Fruit fly (Drosophila melanogaster) whole organism, embryonic: ENCODE measurements around the gene eys.

Experiments
- Abd-B ChIP-seq: fragments of 200-800 bp; sonication (Bioruptor generic); optimal IDR thresholded peaks from 2 replicates; lab custom pipeline; 2018; ENCODE audit warnings: missing biosample characterization, mild to moderate bottlenecking, missing genetic modification characterization, moderate library complexity
- C15 ChIP-seq: fragments of 200-800 bp; sonication (Bioruptor generic); IDR thresholded peaks from 3 replicates; pipeline ENCODE4 v1.3.6; 2022; ENCODE audit warnings: missing biosample characterization, missing genetic modification characterization
- CG10147 ChIP-seq: fragments of 200-800 bp; sonication (Bioruptor generic); optimal IDR thresholded peaks from 2 replicates; lab custom pipeline; 2019; ENCODE audit warnings: missing biosample characterization, mild to moderate bottlenecking, missing genetic modification characterization, moderate library complexity
- CG10979 ChIP-seq: fragments of 200-800 bp; sonication (Bioruptor generic); optimal IDR thresholded peaks from 2 replicates; lab custom pipeline; 2018; ENCODE audit warnings: missing biosample characterization, mild to moderate bottlenecking, missing genetic modification characterization, moderate library complexity
- CG11504 ChIP-seq: fragments of 200-800 bp; sonication (Bioruptor generic); optimal IDR thresholded peaks from 3 replicates; lab custom pipeline; 2019; ENCODE audit warnings: missing biosample characterization, mild to moderate bottlenecking, missing genetic modification characterization, moderate library complexity
- CG14441 ChIP-seq: fragments of 200-800 bp; sonication (Bioruptor generic); IDR thresholded peaks from 2 replicates; pipeline ENCODE4 v1.3.6; 2022; ENCODE audit warnings: missing biosample characterization, missing genetic modification characterization
- CG15269 ChIP-seq: fragments of 200-800 bp; sonication (Bioruptor generic); optimal IDR thresholded peaks from 2 replicates; lab custom pipeline; 2018; ENCODE audit warnings: missing biosample characterization, mild to moderate bottlenecking, missing genetic modification characterization, moderate library complexity
- CG16779 ChIP-seq: fragments of 200-800 bp; sonication (Bioruptor generic); IDR thresholded peaks from 2 replicates; pipeline ENCODE4 v1.3.6; 2022; ENCODE audit warnings: missing biosample characterization, missing genetic modification characterization
- CG16815 ChIP-seq: fragments of 200-800 bp; sonication (Bioruptor generic); optimal IDR thresholded peaks from 3 replicates; lab custom pipeline; 2017; ENCODE audit warnings: missing biosample characterization, mild to moderate bottlenecking, missing genetic modification characterization
- CG18619 ChIP-seq: fragments of 200-800 bp; sonication (Bioruptor generic); optimal IDR thresholded peaks from 3 replicates; lab custom pipeline; 2017; ENCODE audit warnings: missing biosample characterization, mild to moderate bottlenecking, missing genetic modification characterization
- CG31441 ChIP-seq: fragments of 200-800 bp; sonication (Bioruptor generic); IDR thresholded peaks from 2 replicates; pipeline ENCODE4 v1.3.6; 2022; ENCODE audit warnings: missing biosample characterization, missing genetic modification characterization
- CG3163 ChIP-seq: fragments of 200-800 bp; sonication (Bioruptor generic); optimal IDR thresholded peaks from 3 replicates; lab custom pipeline; 2016; ENCODE audit warnings: missing biosample characterization, missing genetic modification characterization
- CG3281 ChIP-seq: fragments of 200-800 bp; sonication (Bioruptor generic); optimal IDR thresholded peaks from 3 replicates; lab custom pipeline; 2017; ENCODE audit warnings: missing biosample characterization, mild to moderate bottlenecking, missing genetic modification characterization
- CG4404 ChIP-seq: fragments of 200-800 bp; sonication (Bioruptor generic); IDR thresholded peaks from 2 replicates; pipeline ENCODE4 v1.3.6; 2022; ENCODE audit warnings: missing biosample characterization, missing genetic modification characterization
- CG5180 ChIP-seq: fragments of 200-800 bp; sonication (Bioruptor generic); optimal IDR thresholded peaks from 3 replicates; lab custom pipeline; 2017; ENCODE audit warnings: missing biosample characterization, missing genetic modification characterization, mild to moderate bottlenecking, moderate library complexity, missing genetic modification reagents
- CG7271 ChIP-seq: fragments of 200-800 bp; sonication (Bioruptor generic); optimal IDR thresholded peaks from 2 replicates; lab custom pipeline; 2018; ENCODE audit warnings: missing biosample characterization, mild to moderate bottlenecking, missing genetic modification characterization, moderate library complexity
- CG7372 ChIP-seq: fragments of 200-800 bp; sonication (Bioruptor generic); IDR thresholded peaks from 2 replicates; pipeline ENCODE4 v1.3.6; 2022; ENCODE audit warnings: missing biosample characterization, missing genetic modification characterization
- CG8478 ChIP-seq: fragments of >200 bp; optimal IDR thresholded peaks from 2 replicates; lab custom pipeline; 2018
- CG8944 ChIP-seq: fragments of 200-800 bp; sonication (Bioruptor generic); optimal IDR thresholded peaks from 3 replicates; lab custom pipeline; 2016; ENCODE audit warnings: missing biosample characterization, missing genetic modification characterization
- CG9437 ChIP-seq: fragments of 200-800 bp; sonication (Bioruptor generic); optimal IDR thresholded peaks from 2 replicates; lab custom pipeline; 2018; ENCODE audit warnings: missing biosample characterization, mild to moderate bottlenecking, missing genetic modification characterization
- CHES-1-like ChIP-seq: fragments of 200-800 bp; sonication (Bioruptor generic); optimal IDR thresholded peaks from 2 replicates; lab custom pipeline; 2016; ENCODE audit warnings: missing biosample characterization, missing genetic modification characterization
- Dad ChIP-seq: fragments of 200-800 bp; sonication (Bioruptor generic); optimal IDR thresholded peaks from 3 replicates; lab custom pipeline; 2016; ENCODE audit warnings: missing biosample characterization, missing genetic modification characterization
- Deaf1 ChIP-seq: fragments of 200-800 bp; optimal IDR thresholded peaks from 3 replicates; lab custom pipeline; 2019; ENCODE audit warnings: missing biosample characterization, mild to moderate bottlenecking, missing genetic modification characterization, moderate library complexity
- Doc2 ChIP-seq: fragments of 200-800 bp; sonication (Bioruptor generic); IDR thresholded peaks from 2 replicates; pipeline ENCODE4 v1.3.6; 2022; ENCODE audit warnings: missing biosample characterization, missing genetic modification characterization
- Ets65A ChIP-seq: fragments of 200-800 bp; sonication (Bioruptor generic); peaks from one replicate; lab custom pipeline; 2016; ENCODE audit warnings: missing biosample characterization, missing genetic modification characterization
- Gsc ChIP-seq: fragments of 200-800 bp; sonication (Bioruptor generic); IDR thresholded peaks from 2 replicates; pipeline ENCODE4 v1.3.6; 2022; ENCODE audit warnings: missing biosample characterization, missing genetic modification characterization
- HLHmδ ChIP-seq: fragments of 200-800 bp; sonication (Bioruptor generic); optimal IDR thresholded peaks from 2 replicates; lab custom pipeline; 2018; ENCODE audit warnings: missing biosample characterization, mild to moderate bottlenecking, missing genetic modification characterization, moderate library complexity
- Nf-YB ChIP-seq: fragments of 200-800 bp; sonication (Bioruptor generic); optimal IDR thresholded peaks from 3 replicates; lab custom pipeline; 2019; ENCODE audit warnings: missing biosample characterization, mild to moderate bottlenecking, missing genetic modification characterization, moderate library complexity
- Poxn ChIP-seq: fragments of 200-800 bp; sonication (Bioruptor generic); IDR thresholded peaks from 2 replicates; pipeline ENCODE4 v1.3.6; 2022; ENCODE audit warnings: missing biosample characterization, missing genetic modification characterization
- ab ChIP-seq: fragments of 200-800 bp; sonication (Bioruptor generic); optimal IDR thresholded peaks from 2 replicates; lab custom pipeline; 2016; ENCODE audit warnings: missing biosample characterization, missing genetic modification characterization
- cad ChIP-seq: fragments of >200 bp; optimal IDR thresholded peaks from 2 replicates; lab custom pipeline; 2017; ENCODE audit warnings: missing biosample characterization, missing genetic modification characterization
- cg ChIP-seq: fragments of 200-800 bp; sonication (Bioruptor generic); optimal IDR thresholded peaks from 3 replicates; lab custom pipeline; 2019; ENCODE audit warnings: missing biosample characterization, mild to moderate bottlenecking, missing genetic modification characterization, moderate library complexity
- croc ChIP-seq: fragments of 200-800 bp; sonication (Bioruptor generic); conservative IDR thresholded peaks from 3 replicates; pipeline ENCODE4 v1.3.6; 2022; ENCODE audit warnings: missing biosample characterization, missing genetic modification characterization
- danr ChIP-seq: fragments of 200-800 bp; sonication (Bioruptor generic); IDR thresholded peaks from 2 replicates; pipeline ENCODE4 v1.3.6; 2022; ENCODE audit warnings: missing biosample characterization, missing genetic modification characterization
- emc ChIP-seq: fragments of 200-800 bp; sonication (Bioruptor generic); optimal IDR thresholded peaks from 2 replicates; lab custom pipeline; 2016; ENCODE audit warnings: missing biosample characterization, missing genetic modification characterization
- fd102C ChIP-seq: fragments of 200-800 bp; sonication (Bioruptor generic); optimal IDR thresholded peaks from 2 replicates; lab custom pipeline; 2018; ENCODE audit warnings: missing biosample characterization, mild to moderate bottlenecking, missing genetic modification characterization, moderate library complexity
- gcm ChIP-seq: fragments of 200-800 bp; sonication (Bioruptor generic); optimal IDR thresholded peaks from 2 replicates; lab custom pipeline; 2019; ENCODE audit warnings: missing biosample characterization, mild to moderate bottlenecking, missing genetic modification characterization, moderate library complexity
- jigr1 ChIP-seq: fragments of 200-800 bp; sonication (Bioruptor generic); IDR thresholded peaks from 3 replicates; pipeline ENCODE4 v1.3.6; 2022; ENCODE audit warnings: missing biosample characterization, missing genetic modification characterization
- maf-S ChIP-seq: fragments of 200-800 bp; sonication (Bioruptor generic); optimal IDR thresholded peaks from 2 replicates; lab custom pipeline; 2016; ENCODE audit warnings: missing biosample characterization, missing genetic modification characterization
- nmo ChIP-seq: fragments of 200-800 bp; sonication (Bioruptor generic); optimal IDR thresholded peaks from 2 replicates; lab custom pipeline; 2018; ENCODE audit warnings: missing biosample characterization, mild to moderate bottlenecking, missing genetic modification characterization, moderate library complexity
- peb ChIP-seq: fragments of 200-800 bp; sonication (Bioruptor generic); IDR thresholded peaks from 2 replicates; pipeline ENCODE4 v1.3.6; 2022; ENCODE audit warnings: missing biosample characterization, missing genetic modification characterization
- phol ChIP-seq: fragments of 200-800 bp; sonication (Bioruptor generic); optimal IDR thresholded peaks from 3 replicates; lab custom pipeline; 2018; ENCODE audit warnings: missing biosample characterization, mild to moderate bottlenecking, missing genetic modification characterization, moderate library complexity
- pzg ChIP-seq: fragments of 200-800 bp; sonication (Bioruptor generic); optimal IDR thresholded peaks from 3 replicates; lab custom pipeline; 2018; ENCODE audit warnings: missing biosample characterization, mild to moderate bottlenecking, missing genetic modification characterization, moderate library complexity
- run ChIP-seq: fragments of 200-800 bp; sonication (Bioruptor generic); optimal IDR thresholded peaks from 3 replicates; lab custom pipeline; 2018; ENCODE audit warnings: missing biosample characterization, mild to moderate bottlenecking, missing genetic modification characterization
- scrt ChIP-seq: fragments of 200-800 bp; sonication (Bioruptor generic); optimal IDR thresholded peaks from 2 replicates; lab custom pipeline; 2018; ENCODE audit warnings: missing biosample characterization, mild to moderate bottlenecking, missing genetic modification characterization, moderate library complexity
- sima ChIP-seq: fragments of 200-800 bp; sonication (Bioruptor generic); optimal IDR thresholded peaks from 2 replicates; lab custom pipeline; 2016; ENCODE audit warnings: missing biosample characterization, missing genetic modification characterization
- slbo ChIP-seq: fragments of 200-800 bp; sonication (Bioruptor generic); IDR thresholded peaks from 2 replicates; pipeline ENCODE4 v1.3.6; 2022; ENCODE audit warnings: missing biosample characterization, missing genetic modification characterization
- stc ChIP-seq: fragments of 200-800 bp; sonication (Bioruptor generic); IDR thresholded peaks from 2 replicates; pipeline ENCODE4 v1.3.6; 2022; ENCODE audit warnings: missing biosample characterization, missing genetic modification characterization
- usp ChIP-seq: fragments of >200 bp; optimal IDR thresholded peaks from 2 replicates; lab custom pipeline; 2017; ENCODE audit warnings: missing biosample characterization, missing genetic modification characterization
- zen2 ChIP-seq: fragments of 200-800 bp; sonication (Bioruptor generic); IDR thresholded peaks from 3 replicates; pipeline ENCODE4 v1.3.6; 2022; ENCODE audit warnings: missing biosample characterization, missing genetic modification characterization; ENCODE audit not compliant: partially characterized antibody

Gene eys

DNA sequence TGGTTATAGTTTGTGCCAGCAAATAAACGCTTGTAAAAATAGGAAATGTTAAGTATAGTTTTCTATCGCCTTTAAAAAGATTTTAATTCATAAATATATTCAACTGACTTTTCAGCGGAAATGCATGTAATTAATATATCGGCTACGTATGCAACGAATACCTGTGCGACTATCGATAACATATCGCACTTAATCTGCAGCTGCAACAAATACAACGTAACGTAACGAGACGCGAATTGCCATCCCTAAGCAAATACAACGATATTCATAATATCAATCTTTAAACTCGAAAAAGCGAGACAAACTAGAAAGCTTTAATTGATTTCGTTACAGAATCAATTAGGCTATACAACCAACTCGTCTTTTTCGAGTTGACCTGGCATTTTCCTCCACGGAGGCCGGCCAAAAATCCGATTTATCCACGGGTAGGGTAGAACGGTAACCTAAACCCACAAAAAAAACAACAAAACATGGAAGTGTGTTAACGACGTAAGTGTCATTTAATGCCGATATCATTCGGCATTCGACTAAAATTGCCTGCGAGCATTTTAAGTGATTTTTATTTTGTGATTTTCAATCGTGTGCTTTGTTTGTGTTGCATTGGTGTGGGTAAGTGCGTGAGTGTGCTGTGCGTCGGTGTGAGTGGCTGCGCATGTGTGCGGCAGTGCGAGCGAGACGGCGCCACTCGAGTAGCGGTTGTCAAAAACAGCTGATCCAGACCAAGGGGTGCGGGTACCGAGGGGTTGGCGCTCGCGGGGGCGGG, 64.4 kb downstream of the eys start, which contains the start of gene Atxn7 (continued):
- peak; percentile 69 for TF ChIP-seq CG3281
- no peak for TF ChIP-seq CG16815 (GFP tag; lab: Kevin White, UChicago)
- TF ChIP-seq zen2, result peak; percentile 97
- TF ChIP-seq CG4404 (GFP tag; lab: Robert Waterston, UW), result no peak
- TF ChIP-seq HLHmδ (GFP tag; lab: Kevin White, UChicago), result peak; percentile 79
- TF ChIP-seq cg (GFP tag; lab: Kevin White, UChicago), result peak; percentile 99
- TF ChIP-seq Poxn (GFP tag; lab: Robert Waterston, UW), result no peak
- peak; percentile 89 for TF ChIP-seq CG8478 (lab: Kevin White, UChicago)
- no peak for TF ChIP-seq run (tag; lab: Kevin White, UChicago)
- peak; percentile 64 for TF ChIP-seq pzg (GFP tag; lab: Kevin White, UChicago)
- peak; percentile 70 for TF ChIP-seq CG11504
- peak; percentile 62 for TF ChIP-seq gcm
- peak; percentile 65 for TF ChIP-seq CG15269 (tag; lab: Kevin White, UChicago)
- TF ChIP-seq jigr1 (GFP tag; lab: Robert Waterston, UW), result no peak
- TF ChIP-seq sima (GFP tag; lab: Kevin White, UChicago), result no peak
- peak; percentile 26 for TF ChIP-seq maf-S (GFP tag; lab: Kevin White, UChicago)
- TF ChIP-seq CHES-1-like, result peak; percentile 52
- peak; percentile 73 for TF ChIP-seq nmo
- peak; percentile 38; the same call in 1 of the 2 replicates for TF ChIP-seq slbo (GFP tag; lab: Robert Waterston, UW)
- TF ChIP-seq Deaf1 (tag; lab: Kevin White, UChicago), result peak; percentile 20
- no peak for TF ChIP-seq CG7372 (GFP tag; lab: Robert Waterston, UW)
- TF ChIP-seq usp (GFP tag; lab: Kevin White, UChicago), result no peak
- TF ChIP-seq CG14441, result peak; percentile 63
- TF ChIP-seq CG9437 (GFP tag; lab: Kevin White, UChicago), result peak; percentile 100
- peak; percentile 88 for TF ChIP-seq CG7271 (tag; lab: Kevin White, UChicago)
- TF ChIP-seq stc (GFP tag; lab: Robert Waterston, UW), result peak; percentile 56; the same call in 1 of the 2 replicates
- TF ChIP-seq phol (tag; lab: Kevin White, UChicago), result peak; percentile 68
- 0 out of 2 replicates have a peak, but pooled peaks have one; percentile 8 for TF ChIP-seq peb (GFP tag; lab: Robert Waterston, UW)
- no peak for TF ChIP-seq croc (GFP tag; lab: Robert Waterston, UW)
- peak; percentile 89 for TF ChIP-seq scrt (GFP tag; lab: Kevin White, UChicago)
- peak; percentile 10 for TF ChIP-seq Abd-B (GFP tag; lab: Kevin White, UChicago)
- TF ChIP-seq emc, result no peak
- no peak for TF ChIP-seq cad (GFP tag; lab: Kevin White, UChicago)
- TF ChIP-seq CG16779 (GFP tag; lab: Robert Waterston, UW), result no peak
- peak; percentile 42 for TF ChIP-seq Nf-YB (GFP tag; lab: Kevin White, UChicago)
- TF ChIP-seq ab, result no peak
- no peak for TF ChIP-seq Gsc (GFP tag; lab: Robert Waterston, UW)
- peak; percentile 36 for TF ChIP-seq Dad
- peak; percentile 57 for TF ChIP-seq CG31441 (GFP tag; lab: Robert Waterston, UW)
- TF ChIP-seq fd102C, result peak; percentile 28
- no peak for TF ChIP-seq C15 (GFP tag; lab: Robert Waterston, UW)
- TF ChIP-seq danr (GFP tag; lab: Robert Waterston, UW), result no peak
- TF ChIP-seq Doc2 (GFP tag; lab: Robert Waterston, UW), result no peak
- peak; percentile 29 for TF ChIP-seq CG8944 (GFP tag; lab: Kevin White, UChicago)
- peak; percentile 40 for TF ChIP-seq CG5180 (GFP tag; lab: Kevin White, UChicago)
- TF ChIP-seq CG10147 (GFP tag; lab: Kevin White, UChicago), result no peak
- peak; percentile 84 for TF ChIP-seq CG18619 (GFP tag; lab: Kevin White, UChicago)
- peak; percentile 45 for TF ChIP-seq CG10979 (tag; lab: Kevin White, UChicago)
- TF ChIP-seq CG3163 (GFP tag; lab: Kevin White, UChicago), result peak; percentile 32
- TF ChIP-seq Ets65A, result peak; percentile 91
